Fruit fly (Drosophila melanogaster): Measurements from ENCODE around the gene Pxt.

The Pxt gene

dm6 chr3R:17710900-17711645, 8.2 kb upstream of the Pxt start:
- TF ChIP-seq CG17801 (GFP tag; optimal IDR thresholded peaks at IDR 0.05; ENCODE audit: partially characterized antibody), result no peak

dm6 chr3R:17711646-17711975, 7.6 kb upstream of the Pxt start:
- TF ChIP-seq CG17801 (GFP tag; optimal IDR thresholded peaks at IDR 0.05; ENCODE audit: partially characterized antibody), result no peak

- no peak for TF ChIP-seq CG17801 (GFP tag; optimal IDR thresholded peaks at IDR 0.05; ENCODE audit: partially characterized antibody)
Measured at dm6 chr3R:17712623-17713521, 6.4 kb upstream of the Pxt start.

dm6 chr3R:17714370-17714769, 4.9 kb upstream of the Pxt start:
- TF ChIP-seq CG17801 (GFP tag; optimal IDR thresholded peaks at IDR 0.05; ENCODE audit: partially characterized antibody), result no peak

- TF ChIP-seq CG17801 (GFP tag; optimal IDR thresholded peaks at IDR 0.05; ENCODE audit: partially characterized antibody), result no peak
Measured at dm6 chr3R:17714773-17715344, 4.4 kb upstream of the Pxt start.

dm6 chr3R:17716858-17717596, 2.2 kb upstream of the Pxt start:
- TF ChIP-seq CG17801 (GFP tag; optimal IDR thresholded peaks at IDR 0.05; ENCODE audit: partially characterized antibody), result peak; percentile 54

- peak; percentile 24 for TF ChIP-seq CG17801 (GFP tag; optimal IDR thresholded peaks at IDR 0.05; ENCODE audit: partially characterized antibody)
Measured at dm6 chr3R:17718051-17718693, 1.1 kb upstream of the Pxt start, which contains the start of gene osa. Gene osa (minus strand): TSS chr3R:17718350.

- TF ChIP-seq CG17801 (GFP tag; optimal IDR thresholded peaks at IDR 0.05; ENCODE audit: partially characterized antibody), result no peak
Measured at dm6 chr3R:17724963-17725362, 5.7 kb downstream of the Pxt start, which contains the start of gene Atg8b. Gene Atg8b (minus strand): TSS chr3R:17725063.

dm6 chr3R:17725558-17725957, 6.3 kb downstream of the Pxt start, which contains the start of gene Lgr1:
Gene Lgr1 (plus strand): TSS chr3R:17725777.
- TF ChIP-seq CG17801 (GFP tag; optimal IDR thresholded peaks at IDR 0.05; ENCODE audit: partially characterized antibody), result no peak

dm6 chr3R:17733261-17733660, 14.0 kb downstream of the Pxt start, which contains the start of gene CG14321:
Gene CG14321 (plus strand): TSS chr3R:17733598.
- TF ChIP-seq CG17801 (GFP tag; optimal IDR thresholded peaks at IDR 0.05; ENCODE audit: partially characterized antibody), result no peak

dm6 chr3R:17736311-17736710, 17.1 kb downstream of the Pxt start, which contains the start of gene TyrRII:
Gene TyrRII (plus strand): TSS chr3R:17736611.
- no peak for TF ChIP-seq CG17801 (GFP tag; optimal IDR thresholded peaks at IDR 0.05; ENCODE audit: partially characterized antibody)

- TF ChIP-seq CG17801 (GFP tag; optimal IDR thresholded peaks at IDR 0.05; ENCODE audit: partially characterized antibody), result no peak
Measured at dm6 chr3R:17742542-17742941, 23.3 kb downstream of the Pxt start.

dm6 chr3R:17758905-17759304, 39.7 kb downstream of the Pxt start:
- no peak for TF ChIP-seq CG17801 (GFP tag; optimal IDR thresholded peaks at IDR 0.05; ENCODE audit: partially characterized antibody)

- no peak for TF ChIP-seq CG17801 (GFP tag; optimal IDR thresholded peaks at IDR 0.05; ENCODE audit: partially characterized antibody)
Measured at dm6 chr3R:17759773-17760476, 40.7 kb downstream of the Pxt start.

All from ovary, adult (tissue).